Worm (Caenorhabditis elegans) whole organism, early embryonic: ENCODE data around the gene mfsd-13.2.

Source experiments
- B0310.2 ChIP-seq: sonication (generic microtip); optimal IDR thresholded peaks from 2 replicates; lab custom pipeline; 2016; ENCODE audit warnings: mild to moderate bottlenecking, missing genetic modification characterization, missing compliant biosample characterization
- F13C5.2 ChIP-seq: sonication (generic microtip); optimal IDR thresholded peaks from 2 replicates; lab custom pipeline; 2017; ENCODE audit warnings: mild to moderate bottlenecking, missing genetic modification characterization, inconsistent platforms, missing compliant biosample characterization
- aly-1 ChIP-seq: sonication (generic microtip); optimal IDR thresholded peaks from 2 replicates; lab custom pipeline; 2016; ENCODE audit warnings: missing genetic modification characterization, missing compliant biosample characterization
- ama-1 ChIP-seq: fragments of 150-350 bp; optimal IDR thresholded peaks from 2 replicates; lab custom pipeline; 2014
- ceh-13 ChIP-seq: fragments of 200-800 bp; sonication (Bioruptor generic); optimal IDR thresholded peaks from 2 replicates; lab custom pipeline; 2018; ENCODE audit warnings: mild to moderate bottlenecking, missing genetic modification characterization, missing compliant biosample characterization
- ceh-36 ChIP-seq: sonication (generic microtip); optimal IDR thresholded peaks from 2 replicates; lab custom pipeline; 2016; ENCODE audit warnings: missing genetic modification characterization, inconsistent platforms, missing compliant biosample characterization
- ets-7 ChIP-seq: sonication (generic microtip); optimal IDR thresholded peaks from 2 replicates; lab custom pipeline; 2016; ENCODE audit warnings: missing genotype, missing genetic modification characterization, missing compliant biosample characterization
- flt-1 ChIP-seq: fragments of 200-800 bp; sonication (Bioruptor generic); IDR thresholded peaks from 2 replicates; pipeline ENCODE4 v1.3.6; 2022; ENCODE audit warnings: missing genetic modification characterization, missing compliant biosample characterization
- hmbx-1 ChIP-seq: sonication (generic microtip); optimal IDR thresholded peaks from 2 replicates; lab custom pipeline; 2016; ENCODE audit warnings: mild to moderate bottlenecking, missing genetic modification characterization, missing compliant biosample characterization
- hmg-4 ChIP-seq: fragments of 200-800 bp; sonication (Bioruptor generic); optimal IDR thresholded peaks from 2 replicates; lab custom pipeline; 2018; ENCODE audit warnings: mild to moderate bottlenecking, missing genetic modification characterization, missing compliant biosample characterization
- hnd-1 ChIP-seq: sonication (generic microtip); optimal IDR thresholded peaks from 2 replicates; lab custom pipeline; 2016; ENCODE audit warnings: missing genetic modification characterization, missing compliant biosample characterization
- pes-1 ChIP-seq: fragments of 200-800 bp; sonication (Bioruptor generic); IDR thresholded peaks from 2 replicates; pipeline ENCODE4 v1.3.6; 2022; ENCODE audit warnings: missing genetic modification reagents, missing genetic modification characterization, missing compliant biosample characterization
- scrt-1 ChIP-seq: fragments of 200-800 bp; sonication (Bioruptor generic); IDR thresholded peaks from 2 replicates; pipeline ENCODE4 v1.3.6; 2022; ENCODE audit warnings: missing genetic modification characterization, missing compliant biosample characterization
- sea-1 ChIP-seq: fragments of 200-800 bp; sonication (Bioruptor generic); conservative IDR thresholded peaks from 2 replicates; pipeline ENCODE4 v1.3.6; 2022; ENCODE audit warnings: missing genetic modification characterization, missing compliant biosample characterization
- tbx-11 ChIP-seq: fragments of 200-800 bp; sonication (Bioruptor generic); IDR thresholded peaks from 2 replicates; pipeline ENCODE4 v1.3.6; 2022; ENCODE audit warnings: missing genetic modification characterization, missing compliant biosample characterization
- tbx-37 ChIP-seq: fragments of 200-800 bp; sonication (Bioruptor generic); conservative IDR thresholded peaks from 2 replicates; pipeline ENCODE4 v1.3.6; 2022; ENCODE audit warnings: missing genetic modification reagents, missing genetic modification characterization, missing compliant biosample characterization
- tra-4 ChIP-seq: sonication (generic microtip); optimal IDR thresholded peaks from 2 replicates; lab custom pipeline; 2017; ENCODE audit warnings: missing genetic modification characterization, missing compliant biosample characterization

mfsd-13.2 gene

DNA sequence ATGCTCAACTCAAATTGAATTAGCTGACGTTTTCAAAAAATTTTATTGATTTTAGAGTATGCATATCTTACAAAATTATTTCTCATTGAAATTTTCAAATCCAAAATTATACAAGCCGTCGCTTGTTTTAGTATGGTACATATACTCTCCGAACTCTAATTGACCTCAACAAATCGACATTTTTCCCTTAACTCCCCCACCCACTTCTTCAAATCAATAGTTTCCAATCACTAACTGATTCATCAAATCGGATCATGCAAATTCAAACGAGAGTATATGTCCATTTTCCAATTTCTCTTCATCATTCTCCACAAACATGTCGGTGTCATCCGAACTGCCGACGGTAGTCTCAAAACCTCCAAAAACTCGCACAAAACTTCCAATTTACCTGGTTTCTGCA is 23.5 kb upstream of the mfsd-13.2 start, which contains the start of gene E04F6.4:
Gene E04F6.4 (plus strand): TSS at position 301 of the 400 bp plus-strand sequence.
- no peak for TF ChIP-seq tbx-37 (GFP tag; lab: Robert Waterston, UW)
- TF ChIP-seq sea-1 = no peak
- no peak for TF ChIP-seq tra-4 (tag; lab: Kevin White, UChicago)
- TF ChIP-seq ceh-13 (GFP tag; lab: Kevin White, UChicago) = no peak
- TF ChIP-seq hmbx-1 (tag; lab: Kevin White, UChicago) = no peak
- no peak for TF ChIP-seq aly-1 (tag; lab: Kevin White, UChicago)
- TF ChIP-seq ama-1 (lab: Kevin White, UChicago) = no peak
- no peak for TF ChIP-seq tbx-11 (GFP tag; lab: Robert Waterston, UW)

DNA sequence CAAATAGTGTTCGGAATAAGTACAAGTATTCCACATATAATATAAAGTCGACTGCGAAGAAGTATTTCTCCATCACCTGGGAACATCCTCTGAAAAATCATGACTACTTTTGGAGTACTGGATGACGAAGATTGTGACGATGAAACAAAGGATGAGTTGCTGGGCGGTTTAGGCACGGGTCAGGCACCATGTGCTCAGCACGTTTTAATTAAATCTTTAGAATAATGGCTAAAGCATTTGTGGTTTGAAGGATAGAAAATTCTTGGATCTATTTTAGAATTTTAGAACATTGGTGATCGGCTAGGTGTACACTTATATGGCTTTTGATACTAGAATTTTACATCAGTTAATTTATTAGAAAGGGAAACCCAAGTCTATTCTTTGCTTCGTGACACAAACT is 21.5 kb upstream of the mfsd-13.2 start, which contains the start of gene C27H5.6:
Gene C27H5.6 (minus strand): TSS at position 101 of the 400 bp plus-strand sequence.
- TF ChIP-seq scrt-1 (GFP tag; lab: Robert Waterston, UW) (no peak), aly-1 (tag; lab: Kevin White, UChicago) (no peak), B0310.2 (tag; lab: Kevin White, UChicago) (no peak), ama-1 (lab: Kevin White, UChicago) (no peak), hmg-4 (GFP tag; lab: Kevin White, UChicago) (no peak), pes-1 (GFP tag; lab: Robert Waterston, UW) (no peak), flt-1 (no peak), ceh-36 (tag; lab: Kevin White, UChicago) (no peak), sea-1 (no peak), tbx-11 (GFP tag; lab: Robert Waterston, UW) (no peak), hnd-1 (tag; lab: Kevin White, UChicago) (no peak), ets-7 (tag; lab: Kevin White, UChicago) (no peak), tbx-37 (GFP tag; lab: Robert Waterston, UW) (no peak), F13C5.2 (tag; lab: Kevin White, UChicago) (no peak), hmbx-1 (tag; lab: Kevin White, UChicago) (no peak)

DNA sequence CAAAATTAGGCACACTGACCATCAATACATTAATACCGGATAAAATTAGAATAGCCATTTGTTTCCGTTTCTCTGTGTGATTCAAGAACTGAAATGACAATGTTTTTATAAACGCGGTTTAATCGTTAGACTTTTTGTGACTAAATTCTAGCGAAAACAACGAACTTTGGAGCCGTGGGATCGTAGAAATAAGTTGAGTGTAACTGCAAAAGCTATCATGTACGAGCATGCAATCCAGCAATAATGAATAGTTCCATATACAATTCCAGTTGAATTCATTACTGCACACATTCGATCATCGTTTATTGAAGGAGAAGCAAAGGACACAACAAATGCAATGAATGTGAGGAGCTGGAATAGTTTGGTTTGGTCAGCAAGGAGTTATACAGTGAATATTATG is 20.5 kb upstream of the mfsd-13.2 start:
- TF ChIP-seq sea-1 = no peak

DNA sequence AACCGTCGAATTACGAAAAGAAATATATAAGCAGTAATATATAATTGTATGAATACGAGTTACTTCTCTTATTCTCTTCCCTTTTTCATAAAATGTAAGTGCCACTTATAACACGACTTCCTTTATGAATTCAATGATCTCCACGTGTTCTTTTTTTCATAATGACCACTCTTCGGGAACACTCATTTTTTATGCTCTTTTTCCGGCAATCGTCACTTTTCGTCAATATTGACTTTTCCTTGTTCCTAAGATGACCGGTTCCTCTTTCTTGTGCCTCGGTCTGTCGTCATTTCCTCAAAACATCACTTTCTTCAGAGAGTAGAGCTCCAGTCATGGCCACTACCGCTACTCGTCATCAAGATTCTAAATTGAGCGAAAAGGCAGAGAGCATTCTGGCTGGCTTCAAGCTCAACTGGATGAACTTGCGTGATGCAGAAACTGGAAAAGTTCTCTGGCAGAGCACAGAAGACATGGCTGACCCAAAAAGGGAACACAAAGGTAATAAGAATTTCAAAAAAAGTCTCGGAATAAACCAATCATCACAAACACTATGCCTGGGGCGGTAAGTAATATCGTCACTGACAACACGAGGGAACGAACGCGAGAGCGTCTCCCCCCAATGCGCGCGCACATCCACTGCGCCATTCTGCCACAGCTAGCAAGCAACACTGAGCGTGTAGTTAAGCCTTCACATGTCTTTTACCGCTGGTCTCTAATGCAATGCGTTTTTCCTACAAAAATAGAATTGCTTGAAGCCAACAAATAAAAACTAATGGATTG is 18.0 kb upstream of the mfsd-13.2 start, which contains the start of gene pdl-1:
Gene pdl-1 (plus strand): TSS at position 309 of the 780 bp plus-strand sequence.
- TF ChIP-seq ceh-13 (GFP tag; lab: Kevin White, UChicago) = peak; percentile 95
- TF ChIP-seq hnd-1 (tag; lab: Kevin White, UChicago) = peak; percentile 90
- TF ChIP-seq ets-7 (tag; lab: Kevin White, UChicago) = peak; percentile 87
- TF ChIP-seq hmg-4 (GFP tag; lab: Kevin White, UChicago) = peak; percentile 97
- TF ChIP-seq scrt-1 (GFP tag; lab: Robert Waterston, UW) = peak; percentile 97
- peak; percentile 89 for TF ChIP-seq B0310.2 (tag; lab: Kevin White, UChicago)
- TF ChIP-seq tra-4 (tag; lab: Kevin White, UChicago) = peak; percentile 84
- TF ChIP-seq aly-1 (tag; lab: Kevin White, UChicago) = peak; percentile 96
- peak; percentile 76 for TF ChIP-seq hmbx-1 (tag; lab: Kevin White, UChicago)
- peak; percentile 97 for TF ChIP-seq pes-1 (GFP tag; lab: Robert Waterston, UW)
- TF ChIP-seq F13C5.2 (tag; lab: Kevin White, UChicago) = peak; percentile 96
- peak; percentile 94 for TF ChIP-seq ceh-36 (tag; lab: Kevin White, UChicago)
- TF ChIP-seq tbx-37 (GFP tag; lab: Robert Waterston, UW) = peak; percentile 92
- TF ChIP-seq sea-1 = peak; percentile 96
- peak; percentile 97 for TF ChIP-seq flt-1
- no peak for TF ChIP-seq ama-1 (lab: Kevin White, UChicago)
- peak; percentile 94 for TF ChIP-seq tbx-11 (GFP tag; lab: Robert Waterston, UW)

DNA sequence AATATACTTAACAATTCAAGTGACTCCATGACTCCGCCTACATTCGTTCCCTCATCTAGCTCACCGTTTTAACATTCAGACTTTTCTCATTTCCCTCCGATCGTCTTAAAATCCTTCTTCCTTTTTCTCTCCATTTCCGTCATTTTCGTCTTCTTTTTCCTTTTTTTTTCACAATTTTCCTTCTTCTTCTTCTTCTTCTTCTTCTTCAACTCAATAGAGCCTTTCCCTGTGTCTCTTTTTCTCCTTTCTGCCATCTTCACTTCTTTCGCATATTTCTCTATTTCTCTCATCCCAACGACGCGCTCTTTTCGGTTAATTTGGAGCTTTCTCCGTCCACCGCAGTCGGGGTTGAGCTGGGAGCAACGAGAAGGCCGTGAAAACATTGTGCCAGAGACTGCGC is 17.0 kb upstream of the mfsd-13.2 start:
- TF ChIP-seq sea-1 (no peak), ets-7 (tag; lab: Kevin White, UChicago) (no peak), pes-1 (GFP tag; lab: Robert Waterston, UW) (no peak), hnd-1 (tag; lab: Kevin White, UChicago) (no peak), F13C5.2 (tag; lab: Kevin White, UChicago) (no peak), tbx-37 (GFP tag; lab: Robert Waterston, UW) (no peak), tra-4 (tag; lab: Kevin White, UChicago) (no peak), tbx-11 (GFP tag; lab: Robert Waterston, UW) (no peak), flt-1 (no peak)

DNA sequence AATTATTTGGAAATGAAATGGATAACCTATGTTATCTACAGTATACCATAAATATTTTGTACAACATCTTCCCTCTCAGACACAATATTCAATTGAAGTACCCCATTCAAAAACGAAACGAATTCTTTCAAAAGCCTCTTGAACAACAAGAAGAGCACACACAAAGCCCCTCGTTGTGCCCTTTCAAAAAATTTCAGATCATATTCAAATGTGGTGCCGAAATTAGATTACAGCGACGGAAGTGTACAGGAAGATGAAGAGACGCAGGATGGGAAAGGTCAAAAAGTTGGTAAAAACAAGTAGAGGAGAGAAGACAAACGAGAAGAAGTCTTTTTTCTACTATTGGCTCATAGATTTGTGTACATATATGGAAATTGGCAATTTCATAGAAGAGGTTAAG is 10.5 kb upstream of the mfsd-13.2 start:
- no peak for TF ChIP-seq scrt-1 (GFP tag; lab: Robert Waterston, UW)
- TF ChIP-seq ets-7 (tag; lab: Kevin White, UChicago) = no peak
- no peak for TF ChIP-seq flt-1
- no peak for TF ChIP-seq B0310.2 (tag; lab: Kevin White, UChicago)
- TF ChIP-seq hnd-1 (tag; lab: Kevin White, UChicago) = no peak
- no peak for TF ChIP-seq pes-1 (GFP tag; lab: Robert Waterston, UW)
- no peak for TF ChIP-seq aly-1 (tag; lab: Kevin White, UChicago)
- TF ChIP-seq ceh-36 (tag; lab: Kevin White, UChicago) = no peak
- TF ChIP-seq hmbx-1 (tag; lab: Kevin White, UChicago) = no peak

DNA sequence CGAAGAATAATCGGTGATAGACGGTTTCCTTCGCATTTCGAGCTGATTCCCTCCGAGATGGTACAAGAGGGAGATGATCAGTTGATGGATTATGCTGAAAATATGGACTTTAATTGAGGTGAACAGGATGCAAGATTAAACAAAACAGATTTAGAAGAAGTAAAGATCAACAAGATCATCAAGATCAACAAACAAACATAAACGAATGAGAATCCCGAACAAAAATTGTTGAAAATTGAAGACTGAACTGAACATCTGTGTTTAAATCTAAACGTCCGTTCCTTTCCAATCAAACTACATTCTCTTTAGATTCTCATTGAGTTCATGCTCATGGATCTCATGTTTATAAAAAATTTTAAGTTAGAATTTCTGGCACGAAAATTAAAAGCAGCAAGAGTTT is 9.2 kb upstream of the mfsd-13.2 start, which contains the start of gene glc-4:
Gene glc-4 (minus strand): TSS at position 101 of the 400 bp plus-strand sequence.
- TF ChIP-seq aly-1 (tag; lab: Kevin White, UChicago) = no peak
- no peak for TF ChIP-seq B0310.2 (tag; lab: Kevin White, UChicago)
- no peak for TF ChIP-seq hmbx-1 (tag; lab: Kevin White, UChicago)
